Fruit fly (Drosophila melanogaster) whole organism, embryonic: ENCODE data around the gene bor.
A peak's percentile ranks its signal among the peaks of the same experiment; 100 is the strongest.

Experiments
- Atf6 ChIP-seq: fragments of 200-800 bp; sonication (Bioruptor generic); IDR thresholded peaks from 2 replicates; pipeline ENCODE4 v1.3.6; 2022; ENCODE audit warnings: missing biosample characterization, missing genetic modification characterization
- Bdp1 ChIP-seq: fragments of 200-800 bp; sonication (Bioruptor generic); optimal IDR thresholded peaks from 3 replicates; lab custom pipeline; 2016; ENCODE audit warnings: missing biosample characterization, missing genetic modification characterization
- CG10654 ChIP-seq: fragments of 200-800 bp; sonication (Bioruptor generic); optimal IDR thresholded peaks from 2 replicates; lab custom pipeline; 2016; ENCODE audit warnings: missing biosample characterization, missing genetic modification characterization
- CG10959 ChIP-seq: fragments of 200-800 bp; sonication (Bioruptor generic); IDR thresholded peaks from 2 replicates; pipeline ENCODE4 v1.3.6; 2022; ENCODE audit warnings: missing biosample characterization, missing genetic modification characterization
- CG1233 ChIP-seq: fragments of 200-800 bp; sonication (Bioruptor generic); optimal IDR thresholded peaks from 4 replicates; lab custom pipeline; 2018; ENCODE audit warnings: missing biosample characterization, mild to moderate bottlenecking, missing genetic modification characterization
- CG13287 ChIP-seq: fragments of 200-800 bp; sonication (Bioruptor generic); IDR thresholded peaks from 2 replicates; pipeline ENCODE4 v1.3.6; 2022; ENCODE audit warnings: missing biosample characterization, missing genetic modification characterization; ENCODE audit not compliant: partially characterized antibody
- CG14050 ChIP-seq: fragments of 200-800 bp; sonication (Bioruptor generic); IDR thresholded peaks from 3 replicates; pipeline ENCODE4 v1.3.6; 2022; ENCODE audit warnings: missing biosample characterization, missing genetic modification characterization
- CG17328 ChIP-seq: fragments of 200-800 bp; sonication (Bioruptor generic); IDR thresholded peaks from 2 replicates; pipeline ENCODE4 v1.3.6; 2022; ENCODE audit warnings: missing biosample characterization, missing genetic modification characterization
- CG17912 ChIP-seq: fragments of 200-800 bp; sonication (Bioruptor generic); optimal IDR thresholded peaks from 2 replicates; lab custom pipeline; 2018; ENCODE audit warnings: missing biosample characterization, mild to moderate bottlenecking, missing genetic modification characterization
- CG31224 ChIP-seq: fragments of 200-800 bp; sonication (Bioruptor generic); IDR thresholded peaks from 2 replicates; pipeline ENCODE4 v1.3.6; 2022; ENCODE audit warnings: missing biosample characterization, missing genetic modification characterization
- CG3163 ChIP-seq: fragments of 200-800 bp; sonication (Bioruptor generic); optimal IDR thresholded peaks from 3 replicates; lab custom pipeline; 2016; ENCODE audit warnings: missing biosample characterization, missing genetic modification characterization
- CG3407 ChIP-seq: fragments of 200-800 bp; sonication (Bioruptor generic); optimal IDR thresholded peaks from 2 replicates; lab custom pipeline; 2018; ENCODE audit warnings: missing biosample characterization, mild to moderate bottlenecking, missing genetic modification characterization
- CG6254 ChIP-seq: fragments of 200-800 bp; sonication (Bioruptor generic); optimal IDR thresholded peaks from 3 replicates; lab custom pipeline; 2017; ENCODE audit warnings: mild to moderate bottlenecking, missing biosample characterization, missing genetic modification reagents, missing genetic modification characterization
- CG7271 ChIP-seq: fragments of 200-800 bp; sonication (Bioruptor generic); optimal IDR thresholded peaks from 2 replicates; lab custom pipeline; 2018; ENCODE audit warnings: missing biosample characterization, mild to moderate bottlenecking, missing genetic modification characterization, moderate library complexity
- CG7372 ChIP-seq: fragments of 200-800 bp; sonication (Bioruptor generic); IDR thresholded peaks from 2 replicates; pipeline ENCODE4 v1.3.6; 2022; ENCODE audit warnings: missing biosample characterization, missing genetic modification characterization
- CG7963 ChIP-seq: fragments of 200-800 bp; sonication (Bioruptor generic); IDR thresholded peaks from 3 replicates; pipeline ENCODE4 v1.3.6; 2022; ENCODE audit warnings: missing biosample characterization, missing genetic modification characterization; ENCODE audit not compliant: partially characterized antibody
- CG9932 ChIP-seq: fragments of 200-800 bp; sonication (Bioruptor generic); IDR thresholded peaks from 2 replicates; pipeline ENCODE4 v1.3.6; 2022; ENCODE audit warnings: missing biosample characterization, missing genetic modification characterization
- Dek ChIP-seq: fragments of 200-800 bp; sonication (Bioruptor generic); optimal IDR thresholded peaks from 3 replicates; lab custom pipeline; 2019; ENCODE audit warnings: missing biosample characterization, mild to moderate bottlenecking, missing genetic modification characterization, moderate library complexity
- Dip2 ChIP-seq: fragments of 200-800 bp; sonication (Bioruptor generic); IDR thresholded peaks from 2 replicates; pipeline ENCODE4 v1.3.6; 2022; ENCODE audit warnings: missing biosample characterization, missing genetic modification characterization
- Doc2 ChIP-seq: fragments of 200-800 bp; sonication (Bioruptor generic); IDR thresholded peaks from 2 replicates; pipeline ENCODE4 v1.3.6; 2022; ENCODE audit warnings: missing biosample characterization, missing genetic modification characterization
- Lim3 ChIP-seq: fragments of 200-800 bp; sonication (Bioruptor generic); IDR thresholded peaks from 2 replicates; pipeline ENCODE4 v1.3.6; 2022; ENCODE audit warnings: missing biosample characterization, missing genetic modification characterization
- MESR4 ChIP-seq: fragments of 200-800 bp; sonication (Bioruptor generic); optimal IDR thresholded peaks from 2 replicates; lab custom pipeline; 2018; ENCODE audit warnings: missing biosample characterization, mild to moderate bottlenecking, missing genetic modification characterization, moderate library complexity
- Med ChIP-seq: fragments of 200-800 bp; sonication (Bioruptor generic); peaks from one replicate; lab custom pipeline; 2016; ENCODE audit warnings: missing biosample characterization, missing genetic modification characterization, mild to moderate bottlenecking, inconsistent platforms, moderate library complexity
- Myb ChIP-seq: fragments of 200-800 bp; sonication (Bioruptor generic); optimal IDR thresholded peaks from 2 replicates; lab custom pipeline; 2016; ENCODE audit warnings: missing biosample characterization, missing genetic modification characterization
- PHDP ChIP-seq: fragments of 200-800 bp; sonication (Bioruptor generic); optimal IDR thresholded peaks from 3 replicates; lab custom pipeline; 2018; ENCODE audit warnings: missing biosample characterization, mild to moderate bottlenecking, missing genetic modification characterization, moderate library complexity
- Rfx ChIP-seq: fragments of 200-800 bp; sonication (Bioruptor generic); IDR thresholded peaks from 2 replicates; pipeline ENCODE4 v1.3.6; 2022; ENCODE audit warnings: missing biosample characterization, missing genetic modification characterization
- Sin3A ChIP-seq: fragments of >200 bp; optimal IDR thresholded peaks from 2 replicates; lab custom pipeline; 2018
- Sox102F ChIP-seq: fragments of 200-800 bp; sonication (Bioruptor generic); optimal IDR thresholded peaks from 2 replicates; lab custom pipeline; 2018; ENCODE audit warnings: missing biosample characterization, mild to moderate bottlenecking, missing genetic modification characterization, moderate library complexity
- Sry-δ ChIP-seq: fragments of 200-800 bp; sonication (Bioruptor generic); optimal IDR thresholded peaks from 2 replicates; lab custom pipeline; 2016; ENCODE audit warnings: missing biosample characterization, missing genetic modification characterization
- ato ChIP-seq: fragments of 200-800 bp; sonication (Bioruptor generic); IDR thresholded peaks from 2 replicates; pipeline ENCODE4 v1.3.6; 2022; ENCODE audit warnings: missing biosample characterization, missing genetic modification characterization; ENCODE audit not compliant: partially characterized antibody
- bab2 ChIP-seq: fragments of 200-800 bp; sonication (Bioruptor generic); optimal IDR thresholded peaks from 2 replicates; lab custom pipeline; 2016; ENCODE audit warnings: missing biosample characterization, missing genetic modification characterization
- bigmax ChIP-seq: fragments of 200-800 bp; sonication (Bioruptor generic); optimal IDR thresholded peaks from 2 replicates; lab custom pipeline; 2018; ENCODE audit warnings: missing biosample characterization, mild to moderate bottlenecking, missing genetic modification characterization
- cas ChIP-seq: fragments of 200-800 bp; sonication (Bioruptor generic); IDR thresholded peaks from 2 replicates; pipeline ENCODE4 v1.3.6; 2022; ENCODE audit warnings: missing biosample characterization, missing genetic modification characterization
- da ChIP-seq: fragments of 200-800 bp; sonication (Bioruptor generic); optimal IDR thresholded peaks from 2 replicates; lab custom pipeline; 2016; ENCODE audit warnings: missing biosample characterization, missing genetic modification characterization
- eyg ChIP-seq: fragments of 200-800 bp; sonication (Bioruptor generic); optimal IDR thresholded peaks from 3 replicates; lab custom pipeline; 2016; ENCODE audit warnings: missing biosample characterization, missing genetic modification characterization
- gfzf ChIP-seq: fragments of 200-800 bp; sonication (Bioruptor generic); optimal IDR thresholded peaks from 2 replicates; lab custom pipeline; 2016; ENCODE audit warnings: missing biosample characterization, mild to moderate bottlenecking, missing genetic modification characterization, moderate library complexity
- grn ChIP-seq: fragments of 200-800 bp; sonication (Bioruptor generic); optimal IDR thresholded peaks from 3 replicates; lab custom pipeline; 2017; ENCODE audit warnings: missing biosample characterization, missing genetic modification characterization
- hbn ChIP-seq: fragments of 200-800 bp; sonication (Bioruptor generic); IDR thresholded peaks from 2 replicates; pipeline ENCODE4 v1.3.6; 2022; ENCODE audit warnings: missing biosample characterization, missing genetic modification characterization; ENCODE audit not compliant: partially characterized antibody
- her ChIP-seq: fragments of 200-800 bp; sonication (Bioruptor generic); optimal IDR thresholded peaks from 2 replicates; lab custom pipeline; 2016; ENCODE audit warnings: missing biosample characterization, missing genetic modification characterization
- luna ChIP-seq: fragments of 200-800 bp; sonication (Bioruptor generic); optimal IDR thresholded peaks from 2 replicates; lab custom pipeline; 2016; ENCODE audit warnings: missing biosample characterization, missing genetic modification characterization
- mirr ChIP-seq: fragments of 200-800 bp; sonication (Bioruptor generic); optimal IDR thresholded peaks from 3 replicates; lab custom pipeline; 2018; ENCODE audit warnings: missing biosample characterization, mild to moderate bottlenecking, missing genetic modification characterization
- oc ChIP-seq: fragments of 200-800 bp; sonication (Bioruptor generic); optimal IDR thresholded peaks from 2 replicates; lab custom pipeline; 2018; ENCODE audit warnings: missing biosample characterization, mild to moderate bottlenecking, missing genetic modification characterization, moderate library complexity
- pan ChIP-seq, 4 experiments: fragments of >200 bp in 3 of 4; fragments of 200-800 bp in 1 of 4; sonication (Bioruptor generic) in 1 of 4; optimal IDR thresholded peaks in 3 of 4; IDR thresholded peaks in 1 of 4; 2 replicates each; pipeline versions ENCODE4 v1.3.6 to Lab custom; 2017 to 2022; ENCODE audit warnings: missing biosample characterization in 2 of 4, missing genetic modification characterization in 2 of 4, mixed read lengths in 1 of 4
- pnt ChIP-seq: fragments of 200-800 bp; sonication (Bioruptor generic); optimal IDR thresholded peaks from 3 replicates; lab custom pipeline; 2016; ENCODE audit warnings: missing biosample characterization, missing genetic modification characterization
- ranshi ChIP-seq: fragments of 200-800 bp; sonication (Bioruptor generic); IDR thresholded peaks from 2 replicates; pipeline ENCODE4 v1.3.6; 2022; ENCODE audit warnings: missing biosample characterization, missing genetic modification characterization
- salm ChIP-seq: fragments of 200-800 bp; sonication (Bioruptor generic); optimal IDR thresholded peaks from 2 replicates; lab custom pipeline; 2018; ENCODE audit warnings: missing biosample characterization, mild to moderate bottlenecking, missing genetic modification characterization
- sens ChIP-seq: fragments of 200-800 bp; sonication (Bioruptor generic); peaks from one replicate; lab custom pipeline; 2016; ENCODE audit warnings: missing biosample characterization, missing genetic modification characterization
- slou ChIP-seq: fragments of 200-800 bp; sonication (Bioruptor generic); optimal IDR thresholded peaks from 3 replicates; lab custom pipeline; 2016; ENCODE audit warnings: missing biosample characterization, missing genetic modification characterization
- vfl ChIP-seq: fragments of 200-800 bp; sonication (Bioruptor generic); optimal IDR thresholded peaks from 2 replicates; lab custom pipeline; 2016; ENCODE audit warnings: missing biosample characterization, missing genetic modification characterization

The bor gene

dm6 chr3R:16247609-16248499 lies 16.1 kb downstream of the bor start (continued):
- TF ChIP-seq CG31224 (GFP tag; lab: Robert Waterston, UW), result peak; percentile 67
- no peak for TF ChIP-seq pan (optimal IDR thresholded peaks at IDR 0.05; lab: Kevin White, UChicago)
- TF ChIP-seq pan (GFP tag; optimal IDR thresholded peaks at IDR 0.05 in 1 of 2, IDR thresholded peaks at IDR 0.05 in 1 of 2), result peak in 1 of 2 experiments; percentile 84
- no peak for TF ChIP-seq Sin3A (lab: Kevin White, UChicago)
- no peak for TF ChIP-seq CG13287 (GFP tag; lab: Robert Waterston, UW)
- no peak for TF ChIP-seq gfzf
- peak; percentile 82 for TF ChIP-seq CG7372 (GFP tag; lab: Robert Waterston, UW)
- TF ChIP-seq oc (tag; lab: Kevin White, UChicago), result no peak
- peak; percentile 48 for TF ChIP-seq CG9932 (GFP tag; lab: Robert Waterston, UW)
- TF ChIP-seq Lim3 (GFP tag; lab: Robert Waterston, UW), result no peak
- TF ChIP-seq CG3407, result no peak
- TF ChIP-seq CG7963 (GFP tag; lab: Robert Waterston, UW), result no peak
- TF ChIP-seq Dek (tag; lab: Kevin White, UChicago), result peak; percentile 50
- TF ChIP-seq her, result peak; percentile 31
- peak; percentile 50 for TF ChIP-seq pnt (GFP tag; lab: Kevin White, UChicago)
- peak; percentile 8 for TF ChIP-seq salm (tag; lab: Kevin White, UChicago)
- peak; percentile 52 for TF ChIP-seq PHDP (tag; lab: Kevin White, UChicago)
- TF ChIP-seq CG3163 (GFP tag; lab: Kevin White, UChicago), result no peak
- no peak for TF ChIP-seq CG7271
- TF ChIP-seq vfl, result peak; percentile 53
- TF ChIP-seq da (GFP tag; lab: Kevin White, UChicago), result no peak
- TF ChIP-seq CG6254, result peak; percentile 64
- TF ChIP-seq Rfx (GFP tag; lab: Robert Waterston, UW), result peak; percentile 61
- no peak for TF ChIP-seq bab2 (GFP tag; lab: Kevin White, UChicago)
- TF ChIP-seq sens (GFP tag; lab: Kevin White, UChicago), result peak; percentile 92
- TF ChIP-seq Bdp1 (GFP tag; lab: Kevin White, UChicago), result peak; percentile 14
- TF ChIP-seq Sox102F (GFP tag; lab: Kevin White, UChicago), result peak; percentile 68
- peak; percentile 90 for TF ChIP-seq CG1233
- peak; percentile 72 for TF ChIP-seq Atf6 (GFP tag; lab: Robert Waterston, UW)
- TF ChIP-seq ato, result no peak
- TF ChIP-seq slou (GFP tag; lab: Kevin White, UChicago), result no peak
- no peak for TF ChIP-seq CG17328 (GFP tag; lab: Robert Waterston, UW)
- peak; percentile 71 for TF ChIP-seq CG10959 (GFP tag; lab: Robert Waterston, UW)
- TF ChIP-seq Doc2 (GFP tag; lab: Robert Waterston, UW), result no peak
- peak; percentile 78 for TF ChIP-seq mirr (GFP tag; lab: Kevin White, UChicago)
- TF ChIP-seq CG17912 (GFP tag; lab: Kevin White, UChicago), result no peak
- TF ChIP-seq bigmax (GFP tag; lab: Kevin White, UChicago), result no peak
- TF ChIP-seq hbn (GFP tag; lab: Robert Waterston, UW), result no peak
- TF ChIP-seq grn, result peak; percentile 17
- TF ChIP-seq ranshi (GFP tag; lab: Robert Waterston, UW), result peak; percentile 82
- no peak for TF ChIP-seq luna (GFP tag; lab: Kevin White, UChicago)
- no peak for TF ChIP-seq MESR4 (GFP tag; lab: Kevin White, UChicago)
- TF ChIP-seq Myb (GFP tag; lab: Kevin White, UChicago), result peak; percentile 20
- TF ChIP-seq CG14050 (GFP tag; lab: Robert Waterston, UW), result peak; percentile 30; the same call in 2 of the 3 replicates
- TF ChIP-seq Med (GFP tag; lab: Kevin White, UChicago), result peak; percentile 84
- peak; percentile 87 for TF ChIP-seq eyg (GFP tag; lab: Kevin White, UChicago)
- peak; percentile 84 for TF ChIP-seq CG10654 (GFP tag; lab: Kevin White, UChicago)
- TF ChIP-seq Dip2, result peak; percentile 23; the same call in 1 of the 2 replicates
- peak; percentile 61 for TF ChIP-seq Sry-δ (GFP tag; lab: Kevin White, UChicago)
- TF ChIP-seq cas (GFP tag; lab: Robert Waterston, UW), result peak; percentile 64
